Worm (Caenorhabditis elegans): ENCODE results near the gene srh-177.
"Not testable (repeated sequence)": the region's sequence is repeated elsewhere in the genome, so short reads cannot be mapped to it uniquely, and the experiment has no call there.

Gene srh-177

ce11 chrV:20369153-20369552 is at the start of gene srh-177:
srh-177 (minus strand) TSS chrV:20369253.
- TF ChIP-seq let-607 (tag; optimal IDR thresholded peaks at IDR 0.05); egl-44 (GFP tag; IDR thresholded peaks at IDR 0.05); lin-35 (GFP tag; optimal IDR thresholded peaks at IDR 0.05): not testable (repeated sequence)

DNA sequence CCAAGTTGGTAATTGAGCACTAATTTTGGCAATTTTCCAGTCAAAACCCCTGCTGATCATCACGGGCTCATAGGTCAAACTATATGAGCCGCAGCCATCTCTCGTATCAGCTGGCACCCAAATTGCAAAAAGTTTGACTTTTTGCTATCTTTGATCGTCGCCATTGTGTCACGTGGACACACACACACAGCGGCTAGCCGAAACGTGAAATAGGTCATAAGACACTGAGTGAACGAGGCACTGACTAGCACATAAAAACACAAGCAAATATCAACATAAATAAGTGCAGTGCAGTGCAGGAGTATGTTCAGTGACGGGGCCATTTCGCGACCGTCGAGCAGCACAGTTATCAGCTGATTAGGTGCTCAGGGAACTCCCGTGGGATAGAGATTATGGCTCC is 49.7 kb upstream of the srh-177 start:
- peak; percentile 45; the same call in 1 of the 2 replicates for TF ChIP-seq B0336.3 (GFP tag; IDR thresholded peaks at IDR 0.05)
- TF ChIP-seq ceh-27 (GFP tag; optimal IDR thresholded peaks at IDR 0.05), result peak; percentile 12
- peak; percentile 63 for TF ChIP-seq nhr-80 (tag; optimal IDR thresholded peaks at IDR 0.05)
- no peak for TF ChIP-seq hsf-1 (GFP tag; IDR thresholded peaks at IDR 0.05)
- peak; percentile 62 for TF ChIP-seq dox-1 (GFP tag; IDR thresholded peaks at IDR 0.05)
- TF ChIP-seq snpc-1.1 (tag; optimal IDR thresholded peaks at IDR 0.05; ENCODE audit: insufficient read depth), result no peak
- no peak for TF ChIP-seq rec-8 (tag; optimal IDR thresholded peaks at IDR 0.05)
- TF ChIP-seq ceh-91 (GFP tag; IDR thresholded peaks at IDR 0.05), result no peak
- TF ChIP-seq F57C9.4 (tag; optimal IDR thresholded peaks at IDR 0.05), result no peak
- no peak for TF ChIP-seq tlf-1 (GFP tag; optimal IDR thresholded peaks at IDR 0.05)
- TF ChIP-seq let-526 (GFP tag; IDR thresholded peaks at IDR 0.05), result peak; percentile 66; the same call in 1 of the 2 replicates
- TF ChIP-seq Y53G8AR.9 (GFP tag; conservative IDR thresholded peaks at IDR 0.05), result peak; percentile 64; the same call in 1 of the 2 replicates
- 0 out of 2 replicates have a peak, but pooled peaks have one; percentile 22 for TF ChIP-seq hmg-1.2 (GFP tag; IDR thresholded peaks at IDR 0.05)
- no peak for TF ChIP-seq mcd-1 (GFP tag; IDR thresholded peaks at IDR 0.05)
- 0 out of 2 replicates have a peak, but pooled peaks have one; percentile 41 for TF ChIP-seq egl-44 (GFP tag; IDR thresholded peaks at IDR 0.05)
- peak; percentile 51 for TF ChIP-seq attf-5 (GFP tag; optimal IDR thresholded peaks at IDR 0.05)
- TF ChIP-seq atf-7 (tag; optimal IDR thresholded peaks at IDR 0.05), result peak; percentile 71
- TF ChIP-seq snpc-4 (GFP tag; optimal IDR thresholded peaks at IDR 0.05), result no peak
- TF ChIP-seq snpc-4 (tag; optimal IDR thresholded peaks at IDR 0.05), result peak in 1 of 4 experiments; percentile 20
- no peak for TF ChIP-seq sdz-38 (tag; optimal IDR thresholded peaks at IDR 0.05)
- no peak for TF ChIP-seq B0261.1 (tag; optimal IDR thresholded peaks at IDR 0.05)
- TF ChIP-seq F23B12.7 (tag; optimal IDR thresholded peaks at IDR 0.05; ENCODE audit: insufficient read depth), result no peak
- TF ChIP-seq C06A6.2 (GFP tag; conservative IDR thresholded peaks at IDR 0.05), result peak; percentile 54; the same call in 1 of the 2 replicates
- TF ChIP-seq pha-4 (tag; optimal IDR thresholded peaks at IDR 0.05), result peak; percentile 10
- peak; percentile 51; the same call in 1 of the 2 replicates for TF ChIP-seq pbrm-1 (GFP tag; IDR thresholded peaks at IDR 0.05)
- no peak for TF ChIP-seq ceh-100 (GFP tag; IDR thresholded peaks at IDR 0.05)
- 0 out of 2 replicates have a peak, but pooled peaks have one; percentile 48 for TF ChIP-seq K11D2.4 (GFP tag; IDR thresholded peaks at IDR 0.05)
- TF ChIP-seq nfyb-1 (GFP tag; IDR thresholded peaks at IDR 0.05), result peak; percentile 42; the same call in 1 of the 2 replicates
- TF ChIP-seq hmg-20 (GFP tag; IDR thresholded peaks at IDR 0.05), result no peak
- TF ChIP-seq somi-1 (GFP tag; optimal IDR thresholded peaks at IDR 0.05), result peak; percentile 56
- peak; percentile 51; the same call in 1 of the 2 replicates for TF ChIP-seq cebp-1 (GFP tag; IDR thresholded peaks at IDR 0.05)
- peak; percentile 87 for TF ChIP-seq cebp-1 (tag; optimal IDR thresholded peaks at IDR 0.05)
- no peak for TF ChIP-seq madf-6 (GFP tag; IDR thresholded peaks at IDR 0.05)
- no peak for TF ChIP-seq K12H6.12 (tag; optimal IDR thresholded peaks at IDR 0.05)
- TF ChIP-seq unc-62 (GFP tag; optimal IDR thresholded peaks at IDR 0.05), result no peak
- no peak for TF ChIP-seq zim-3 (tag; optimal IDR thresholded peaks at IDR 0.05)
- TF ChIP-seq ets-4 (GFP tag; optimal IDR thresholded peaks at IDR 0.05), result peak; percentile 32
- TF ChIP-seq chd-7 (tag; optimal IDR thresholded peaks at IDR 0.05), result peak; percentile 61
- 0 out of 2 replicates have a peak, but pooled peaks have one; percentile 28 for TF ChIP-seq Y67H2A.10 (GFP tag; conservative IDR thresholded peaks at IDR 0.05)
- TF ChIP-seq ztf-26 (tag; optimal IDR thresholded peaks at IDR 0.05), result no peak
- peak; percentile 16 for TF ChIP-seq lin-54 (GFP tag; optimal IDR thresholded peaks at IDR 0.05)

Data from whole organism, young adult.